Fruit fly (Drosophila melanogaster) whole organism, embryonic: ENCODE data around the gene CG32106.

Experiments
- Asciz ChIP-seq: fragments of 200-800 bp; sonication (Bioruptor generic); optimal IDR thresholded peaks from 2 replicates; lab custom pipeline; 2017; ENCODE audit warnings: missing biosample characterization, mild to moderate bottlenecking, missing genetic modification characterization, missing genetic modification reagents
- CG10274 ChIP-seq: fragments of 200-800 bp; sonication (Bioruptor generic); optimal IDR thresholded peaks from 3 replicates; lab custom pipeline; 2017; ENCODE audit warnings: missing biosample characterization, mild to moderate bottlenecking, missing genetic modification characterization
- CG10462 ChIP-seq: fragments of 200-800 bp; sonication (Bioruptor generic); optimal IDR thresholded peaks from 2 replicates; lab custom pipeline; 2016; ENCODE audit warnings: missing biosample characterization, missing genetic modification characterization
- CG12219 ChIP-seq: fragments of 200-800 bp; sonication (Bioruptor generic); optimal IDR thresholded peaks from 3 replicates; lab custom pipeline; 2018; ENCODE audit warnings: missing biosample characterization, mild to moderate bottlenecking, missing genetic modification characterization
- CG12942 ChIP-seq: fragments of 200-800 bp; sonication (Bioruptor generic); optimal IDR thresholded peaks from 3 replicates; lab custom pipeline; 2016; ENCODE audit warnings: missing biosample characterization, missing genetic modification characterization
- CG13123 ChIP-seq: fragments of 200-800 bp; sonication (Bioruptor generic); optimal IDR thresholded peaks from 2 replicates; lab custom pipeline; 2016; ENCODE audit warnings: missing biosample characterization, missing genetic modification characterization
- CG13894 ChIP-seq: fragments of 200-800 bp; sonication (Bioruptor generic); optimal IDR thresholded peaks from 3 replicates; lab custom pipeline; 2018; ENCODE audit warnings: missing biosample characterization, mild to moderate bottlenecking, missing genetic modification characterization, moderate library complexity
- CG1602 ChIP-seq: fragments of 200-800 bp; sonication (Bioruptor generic); optimal IDR thresholded peaks from 3 replicates; lab custom pipeline; 2016; ENCODE audit warnings: missing biosample characterization, missing genetic modification characterization
- CG18476 ChIP-seq: fragments of 200-800 bp; sonication (Bioruptor generic); optimal IDR thresholded peaks from 2 replicates; lab custom pipeline; 2016; ENCODE audit warnings: missing biosample characterization, mild to moderate bottlenecking, missing genetic modification characterization
- CG18764 ChIP-seq: fragments of 200-800 bp; sonication (Bioruptor generic); optimal IDR thresholded peaks from 3 replicates; lab custom pipeline; 2016; ENCODE audit warnings: missing biosample characterization, missing genetic modification characterization
- CG31388 ChIP-seq: fragments of 200-800 bp; sonication (Bioruptor generic); optimal IDR thresholded peaks from 2 replicates; lab custom pipeline; 2016; ENCODE audit warnings: missing biosample characterization, missing genetic modification characterization
- CG31441 ChIP-seq: fragments of 200-800 bp; sonication (Bioruptor generic); IDR thresholded peaks from 2 replicates; pipeline ENCODE4 v1.3.6; 2022; ENCODE audit warnings: missing biosample characterization, missing genetic modification characterization
- CG3163 ChIP-seq: fragments of 200-800 bp; sonication (Bioruptor generic); optimal IDR thresholded peaks from 3 replicates; lab custom pipeline; 2016; ENCODE audit warnings: missing biosample characterization, missing genetic modification characterization
- CG3281 ChIP-seq: fragments of 200-800 bp; sonication (Bioruptor generic); optimal IDR thresholded peaks from 3 replicates; lab custom pipeline; 2017; ENCODE audit warnings: missing biosample characterization, mild to moderate bottlenecking, missing genetic modification characterization
- CG3995 ChIP-seq: fragments of 200-800 bp; sonication (Bioruptor generic); optimal IDR thresholded peaks from 3 replicates; lab custom pipeline; 2016; ENCODE audit warnings: missing biosample characterization, missing genetic modification characterization
- CG4328 ChIP-seq: fragments of 200-800 bp; sonication (Bioruptor generic); optimal IDR thresholded peaks from 3 replicates; lab custom pipeline; 2017; ENCODE audit warnings: missing biosample characterization, missing genetic modification reagents, missing genetic modification characterization
- CG4854 ChIP-seq: fragments of 200-800 bp; sonication (Bioruptor generic); optimal IDR thresholded peaks from 2 replicates; lab custom pipeline; 2016; ENCODE audit warnings: missing biosample characterization, missing genetic modification characterization, inconsistent platforms
- CG7786 ChIP-seq: fragments of 200-800 bp; sonication (Bioruptor generic); optimal IDR thresholded peaks from 2 replicates; lab custom pipeline; 2016; ENCODE audit warnings: missing biosample characterization, missing genetic modification characterization
- CG7839 ChIP-seq: fragments of 200-800 bp; sonication (Bioruptor generic); optimal IDR thresholded peaks from 3 replicates; lab custom pipeline; 2018; ENCODE audit warnings: missing biosample characterization, mild to moderate bottlenecking, missing genetic modification characterization, moderate library complexity
- Dp ChIP-seq: fragments of 200-800 bp; sonication (Bioruptor generic); optimal IDR thresholded peaks from 2 replicates; lab custom pipeline; 2018; ENCODE audit warnings: missing biosample characterization, mild to moderate bottlenecking, missing genetic modification characterization, moderate library complexity
- E2f2 ChIP-seq: fragments of 200-800 bp; sonication (Bioruptor generic); IDR thresholded peaks from 2 replicates; pipeline ENCODE4 v1.3.6; 2022; ENCODE audit warnings: missing biosample characterization, missing genetic modification characterization
- HHEX ChIP-seq: fragments of 200-800 bp; sonication (Bioruptor generic); optimal IDR thresholded peaks from 3 replicates; lab custom pipeline; 2017; ENCODE audit warnings: missing biosample characterization, mild to moderate bottlenecking, missing genetic modification characterization, missing genetic modification reagents
- Jarid2 ChIP-seq: fragments of 200-800 bp; sonication (Bioruptor generic); optimal IDR thresholded peaks from 3 replicates; lab custom pipeline; 2017; ENCODE audit warnings: mild to moderate bottlenecking, missing biosample characterization, missing genetic modification reagents, missing genetic modification characterization
- MBD-R2 ChIP-seq: fragments of 200-800 bp; sonication (Bioruptor generic); IDR thresholded peaks from 2 replicates; pipeline ENCODE4 v1.3.6; 2022; ENCODE audit warnings: missing biosample characterization, missing genetic modification characterization
- Mes4 ChIP-seq: fragments of 200-800 bp; sonication (Bioruptor generic); optimal IDR thresholded peaks from 2 replicates; lab custom pipeline; 2016; ENCODE audit warnings: missing biosample characterization, missing genetic modification characterization
- Oli ChIP-seq: fragments of 200-800 bp; sonication (Bioruptor generic); optimal IDR thresholded peaks from 2 replicates; lab custom pipeline; 2018; ENCODE audit warnings: missing biosample characterization, mild to moderate bottlenecking, missing genetic modification characterization, moderate library complexity
- Trl ChIP-seq, 3 experiments: fragments of >200 bp in 2 of 3; fragments of 200-800 bp in 1 of 3; sonication (Bioruptor generic) in 1 of 3; optimal IDR thresholded peaks; 2 replicates in 1 of 3; 3 replicates in 2 of 3; lab custom pipeline; 2016 to 2017; ENCODE audit warnings: missing biosample characterization in 1 of 3, missing genetic modification characterization in 1 of 3
- Usf ChIP-seq: fragments of 200-800 bp; sonication (Bioruptor generic); optimal IDR thresholded peaks from 2 replicates; lab custom pipeline; 2017; ENCODE audit warnings: missing genotype, missing biosample characterization, missing genetic modification characterization
- YL-1 ChIP-seq: fragments of 200-800 bp; sonication (Bioruptor generic); optimal IDR thresholded peaks from 3 replicates; lab custom pipeline; 2017; ENCODE audit warnings: missing biosample characterization, mild to moderate bottlenecking, missing genetic modification characterization
- bigmax ChIP-seq: fragments of 200-800 bp; sonication (Bioruptor generic); optimal IDR thresholded peaks from 2 replicates; lab custom pipeline; 2018; ENCODE audit warnings: missing biosample characterization, mild to moderate bottlenecking, missing genetic modification characterization
- bsh ChIP-seq, 2 experiments: fragments of 200-800 bp; sonication (Bioruptor generic); optimal IDR thresholded peaks; 2 replicates each; lab custom pipeline; 2017 to 2018; ENCODE audit warnings: mild to moderate bottlenecking in 2 of 2, missing biosample characterization in 2 of 2, missing genetic modification characterization in 2 of 2, moderate library complexity in 1 of 2
- btn ChIP-seq: fragments of 200-800 bp; sonication (Bioruptor generic); optimal IDR thresholded peaks from 2 replicates; lab custom pipeline; 2016; ENCODE audit warnings: missing biosample characterization, missing genetic modification characterization
- chm ChIP-seq: fragments of 200-800 bp; sonication (Bioruptor generic); IDR thresholded peaks from 2 replicates; pipeline ENCODE4 v1.3.6; 2022; ENCODE audit warnings: missing biosample characterization, missing genetic modification characterization
- ems ChIP-seq: fragments of 200-800 bp; sonication (Bioruptor generic); optimal IDR thresholded peaks from 3 replicates; lab custom pipeline; 2016; ENCODE audit warnings: missing biosample characterization, missing genetic modification characterization
- eyg ChIP-seq: fragments of 200-800 bp; sonication (Bioruptor generic); optimal IDR thresholded peaks from 3 replicates; lab custom pipeline; 2016; ENCODE audit warnings: missing biosample characterization, missing genetic modification characterization
- fd3F ChIP-seq: fragments of 200-800 bp; sonication (Bioruptor generic); optimal IDR thresholded peaks from 2 replicates; lab custom pipeline; 2018; ENCODE audit warnings: missing biosample characterization, mild to moderate bottlenecking, missing genetic modification characterization, moderate library complexity
- fd64A ChIP-seq: fragments of 200-800 bp; sonication (Bioruptor generic); optimal IDR thresholded peaks from 3 replicates; lab custom pipeline; 2018; ENCODE audit warnings: missing biosample characterization, mild to moderate bottlenecking, missing genetic modification characterization
- klu ChIP-seq: fragments of 200-800 bp; sonication (Bioruptor generic); IDR thresholded peaks from 2 replicates; pipeline ENCODE4 v1.3.6; 2022; ENCODE audit warnings: missing biosample characterization, missing genetic modification characterization
- lov ChIP-seq, 2 experiments: fragments of 200-800 bp in 1 of 2; fragments of >200 bp in 1 of 2; sonication (Bioruptor generic) in 1 of 2; IDR thresholded peaks in 1 of 2; optimal IDR thresholded peaks in 1 of 2; 2 replicates in 1 of 2; 3 replicates in 1 of 2; pipeline versions ENCODE4 v1.3.6 to Lab custom; 2017 to 2022; ENCODE audit warnings: missing biosample characterization in 1 of 2, missing genetic modification characterization in 1 of 2
- nau ChIP-seq: fragments of 200-800 bp; sonication (Bioruptor generic); optimal IDR thresholded peaks from 3 replicates; lab custom pipeline; 2017; ENCODE audit warnings: missing biosample characterization, mild to moderate bottlenecking, missing genetic modification characterization, missing genetic modification reagents
- pros ChIP-seq: fragments of 200-800 bp; sonication (Bioruptor generic); optimal IDR thresholded peaks from 3 replicates; lab custom pipeline; 2019; ENCODE audit warnings: missing biosample characterization, mild to moderate bottlenecking, missing genetic modification characterization, moderate library complexity
- scrt ChIP-seq: fragments of 200-800 bp; sonication (Bioruptor generic); optimal IDR thresholded peaks from 2 replicates; lab custom pipeline; 2018; ENCODE audit warnings: missing biosample characterization, mild to moderate bottlenecking, missing genetic modification characterization, moderate library complexity
- slp2 ChIP-seq: fragments of 200-800 bp; sonication (Bioruptor generic); optimal IDR thresholded peaks from 2 replicates; lab custom pipeline; 2016; ENCODE audit warnings: missing biosample characterization, missing genetic modification characterization
- ssp ChIP-seq: fragments of 200-800 bp; sonication (Bioruptor generic); IDR thresholded peaks from 2 replicates; pipeline ENCODE4 v1.3.6; 2022; ENCODE audit warnings: missing biosample characterization, missing genetic modification characterization
- tgo ChIP-seq: fragments of 200-800 bp; sonication (Bioruptor generic); IDR thresholded peaks from 3 replicates; pipeline ENCODE4 v1.3.6; 2022; ENCODE audit warnings: missing biosample characterization, missing genetic modification characterization
- tio ChIP-seq: fragments of 200-800 bp; sonication (Bioruptor generic); optimal IDR thresholded peaks from 2 replicates; lab custom pipeline; 2017; ENCODE audit warnings: missing biosample characterization, missing genetic modification characterization, inconsistent platforms
- vfl ChIP-seq: fragments of 200-800 bp; sonication (Bioruptor generic); optimal IDR thresholded peaks from 2 replicates; lab custom pipeline; 2016; ENCODE audit warnings: missing biosample characterization, missing genetic modification characterization
- zfh1 ChIP-seq: fragments of 200-800 bp; sonication (Bioruptor generic); IDR thresholded peaks from 3 replicates; pipeline ENCODE4 v1.3.6; 2022; ENCODE audit warnings: missing biosample characterization, missing genetic modification characterization

Gene CG32106

dm6 chr3L:12803159-12804034 is 24.9 kb upstream of the CG32106 start (continued):
- TF ChIP-seq Usf (GFP tag; lab: Kevin White, UChicago), result no peak
- peak; percentile 47 for TF ChIP-seq Oli (tag; lab: Kevin White, UChicago)
- peak; percentile 67 for TF ChIP-seq CG7786
- TF ChIP-seq btn (GFP tag; lab: Kevin White, UChicago), result no peak
- no peak for TF ChIP-seq chm (GFP tag; lab: Robert Waterston, UW)
- no peak for TF ChIP-seq YL-1 (GFP tag; lab: Kevin White, UChicago)
- no peak for TF ChIP-seq klu
- peak; percentile 39 for TF ChIP-seq MBD-R2
- TF ChIP-seq zfh1 (GFP tag; lab: Robert Waterston, UW), result no peak
- TF ChIP-seq eyg (GFP tag; lab: Kevin White, UChicago), result peak; percentile 23
- peak; percentile 6 for TF ChIP-seq CG18476 (GFP tag; lab: Kevin White, UChicago)
- TF ChIP-seq CG18764 (GFP tag; lab: Kevin White, UChicago), result no peak
- peak; percentile 16 for TF ChIP-seq CG10274 (GFP tag; lab: Kevin White, UChicago)
- TF ChIP-seq Dp (GFP tag; lab: Kevin White, UChicago), result no peak
- no peak for TF ChIP-seq HHEX
- TF ChIP-seq ssp, result no peak
- peak; percentile 38; the same call in 1 of the 2 replicates for TF ChIP-seq CG31441 (GFP tag; lab: Robert Waterston, UW)
- no peak for TF ChIP-seq tio (GFP tag; lab: Kevin White, UChicago)
- TF ChIP-seq CG12219 (GFP tag; lab: Kevin White, UChicago), result no peak
- peak; percentile 66 for TF ChIP-seq CG7839
- no peak for TF ChIP-seq CG1602 (GFP tag; lab: Kevin White, UChicago)
- TF ChIP-seq vfl (GFP tag; lab: Kevin White, UChicago), result no peak
- no peak for TF ChIP-seq CG12942 (GFP tag; lab: Kevin White, UChicago)
- no peak for TF ChIP-seq bsh (GFP tag; optimal IDR thresholded peaks at IDR 0.05; lab: Kevin White, UChicago)
- TF ChIP-seq CG10462, result no peak
- no peak for TF ChIP-seq pros (GFP tag; lab: Kevin White, UChicago)
- no peak for TF ChIP-seq Jarid2 (GFP tag; lab: Kevin White, UChicago)
- TF ChIP-seq lov (optimal IDR thresholded peaks at IDR 0.05; lab: Kevin White, UChicago), result no peak
- no peak for TF ChIP-seq lov (GFP tag; IDR thresholded peaks at IDR 0.05; lab: Robert Waterston, UW)
- no peak for TF ChIP-seq nau (GFP tag; lab: Kevin White, UChicago)
- peak; percentile 28 for TF ChIP-seq ems (GFP tag; lab: Kevin White, UChicago)
- peak; percentile 41 for TF ChIP-seq Asciz (GFP tag; lab: Kevin White, UChicago)
- no peak for TF ChIP-seq fd64A (GFP tag; lab: Kevin White, UChicago)
- no peak for TF ChIP-seq slp2 (GFP tag; lab: Kevin White, UChicago)
- no peak for TF ChIP-seq Mes4 (GFP tag; lab: Kevin White, UChicago)
- no peak for TF ChIP-seq CG3995 (GFP tag; lab: Kevin White, UChicago)
- TF ChIP-seq CG3163 (GFP tag; lab: Kevin White, UChicago), result no peak
- TF ChIP-seq E2f2 (GFP tag; lab: Robert Waterston, UW), result no peak
- TF ChIP-seq fd3F (GFP tag; lab: Kevin White, UChicago), result peak; percentile 39
- 0 out of 3 replicates have a peak, but pooled peaks have one; percentile 17 for TF ChIP-seq tgo (GFP tag; lab: Robert Waterston, UW)
- no peak for TF ChIP-seq CG13123
- peak; percentile 80 for TF ChIP-seq CG3281 (GFP tag; lab: Kevin White, UChicago)
- TF ChIP-seq bigmax (GFP tag; lab: Kevin White, UChicago), result no peak
- TF ChIP-seq CG4328 (GFP tag; lab: Kevin White, UChicago), result no peak
- TF ChIP-seq CG13894, result peak; percentile 56
- TF ChIP-seq CG31388 (GFP tag; lab: Kevin White, UChicago), result no peak
- TF ChIP-seq CG4854 (GFP tag; lab: Kevin White, UChicago), result no peak
- TF ChIP-seq scrt (GFP tag; lab: Kevin White, UChicago), result peak; percentile 36
- no peak for TF ChIP-seq Trl (optimal IDR thresholded peaks at IDR 0.05; lab: Kevin White, UChicago)
- TF ChIP-seq Trl (GFP tag; optimal IDR thresholded peaks at IDR 0.05; lab: Kevin White, UChicago), result peak; percentile 63
